Worm (Caenorhabditis elegans) whole organism, L1 larva: ENCODE measurements around the gene F15D4.2.

Experiments
- alr-1 ChIP-seq: fragments of 200-800 bp; sonication (Bioruptor generic); optimal IDR thresholded peaks from 2 replicates; lab custom pipeline; 2018; ENCODE audit warnings: borderline replicate concordance, mild to moderate bottlenecking, missing genetic modification characterization, missing compliant biosample characterization
- ceh-82 ChIP-seq, 3 experiments: fragments of 150-350 bp in 1 of 3; sonication (generic microtip) in 2 of 3; optimal IDR thresholded peaks; 2 replicates each; lab custom pipeline; 2014 to 2017; ENCODE audit warnings: missing biosample characterization in 3 of 3, missing genetic modification characterization in 3 of 3
- dpl-1 ChIP-seq, 3 experiments: fragments of 150-350 bp in 2 of 3; sonication (generic microtip) in 1 of 3; optimal IDR thresholded peaks; 2 replicates each; lab custom pipeline; 2014 to 2017; ENCODE audit warnings: missing biosample characterization in 3 of 3, missing genetic modification characterization in 3 of 3, missing genetic modification reagents in 3 of 3
- egl-13 ChIP-seq: sonication (generic microtip); optimal IDR thresholded peaks from 2 replicates; lab custom pipeline; 2016; ENCODE audit warnings: missing genotype, missing genetic modification reagents, missing genetic modification characterization, missing compliant biosample characterization
- hlh-17 ChIP-seq: fragments of 200-800 bp; sonication (Bioruptor generic); optimal IDR thresholded peaks from 2 replicates; lab custom pipeline; 2018; ENCODE audit warnings: missing genetic modification characterization, mild to moderate bottlenecking, missing compliant biosample characterization, moderate library complexity, borderline replicate concordance
- isw-1 ChIP-seq: fragments of 200-800 bp; sonication (Bioruptor generic); IDR thresholded peaks from 2 replicates; pipeline ENCODE4 v1.3.6; 2022; ENCODE audit warnings: missing genetic modification characterization, missing compliant biosample characterization
- lin-35 ChIP-seq, 2 experiments: fragments of 150-350 bp; optimal IDR thresholded peaks; 2 replicates each; lab custom pipeline; 2014; ENCODE audit warnings: missing biosample characterization in 2 of 2, missing genetic modification characterization in 2 of 2, missing genetic modification reagents in 2 of 2
- lsy-2 ChIP-seq, 2 experiments: fragments of 150-350 bp; optimal IDR thresholded peaks; 2 replicates each; lab custom pipeline; 2014; ENCODE audit warnings: missing biosample characterization in 2 of 2, missing genetic modification characterization in 2 of 2
- nhr-11 ChIP-seq: fragments of 150-350 bp; optimal IDR thresholded peaks from 2 replicates; lab custom pipeline; 2014; ENCODE audit warnings: missing biosample characterization, missing genetic modification characterization
- nhr-28 ChIP-seq: fragments of 150-350 bp; optimal IDR thresholded peaks from 2 replicates; lab custom pipeline; 2014; ENCODE audit warnings: missing biosample characterization, missing genetic modification characterization
- nhr-47 ChIP-seq: sonication (generic microtip); optimal IDR thresholded peaks from 2 replicates; lab custom pipeline; 2016; ENCODE audit warnings: mild to moderate bottlenecking, missing genetic modification characterization, moderate library complexity, missing compliant biosample characterization
- snpc-4 ChIP-seq: fragments of 150-350 bp; optimal IDR thresholded peaks from 2 replicates; lab custom pipeline; 2014; ENCODE audit warnings: missing biosample characterization, missing genetic modification characterization
- tlp-1 ChIP-seq: fragments of 150-350 bp; optimal IDR thresholded peaks from 2 replicates; lab custom pipeline; 2014; ENCODE audit warnings: missing biosample characterization, missing genetic modification characterization

ce11 chrII:13215792-13216191 is at the start of gene F15D4.2:
- no peak for TF ChIP-seq snpc-4 (tag; lab: Kevin White, UChicago)
- no peak for TF ChIP-seq nhr-47 (tag; lab: Kevin White, UChicago)
- TF ChIP-seq lin-35 (GFP tag; optimal IDR thresholded peaks at IDR 0.05; lab: Kevin White, UChicago): no peak
- no peak for TF ChIP-seq lsy-2 (tag; optimal IDR thresholded peaks at IDR 0.05; lab: Kevin White, UChicago)
- TF ChIP-seq nhr-28 (tag; lab: Kevin White, UChicago): no peak
- TF ChIP-seq alr-1: no peak
- no peak for TF ChIP-seq tlp-1 (tag; lab: Kevin White, UChicago)
- TF ChIP-seq egl-13 (tag; lab: Kevin White, UChicago): no peak
- no peak for TF ChIP-seq hlh-17 (GFP tag; lab: Kevin White, UChicago)
- TF ChIP-seq nhr-11: no peak
- no peak for TF ChIP-seq ceh-82 (tag; optimal IDR thresholded peaks at IDR 0.05; lab: Kevin White, UChicago)
- no peak for TF ChIP-seq isw-1 (GFP tag; lab: Robert Waterston, UW)
- TF ChIP-seq dpl-1 (GFP tag; optimal IDR thresholded peaks at IDR 0.05; lab: Kevin White, UChicago): no peak
